Fruit fly (Drosophila melanogaster): Measurements from ENCODE around the gene CG12170.

The CG12170 gene

DNA sequence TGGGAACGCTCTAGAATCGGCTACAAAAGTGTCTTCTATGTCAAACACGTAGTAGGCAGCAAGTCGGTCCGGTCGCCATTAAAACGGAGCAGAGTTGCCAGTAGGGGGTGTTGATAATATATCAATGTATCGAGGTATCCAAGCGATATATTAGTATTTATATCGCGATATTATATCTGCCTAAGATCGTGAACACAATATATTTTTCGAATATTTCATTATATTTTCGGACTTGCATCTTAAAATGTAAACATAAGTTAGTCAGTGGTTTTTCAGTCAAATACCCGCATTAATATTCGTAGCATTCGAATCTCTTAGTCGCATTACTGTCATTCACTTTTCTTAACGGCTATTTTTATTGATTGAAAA is 22.8 kb downstream of the CG12170 start, which contains the start of gene CG2182 (continued):
- TF ChIP-seq Oaz (GFP tag; IDR thresholded peaks at IDR 0.05) (no peak), CG42726 (GFP tag; IDR thresholded peaks at IDR 0.05; ENCODE audit: partially characterized antibody) (peak; percentile 80), CG3847 (GFP tag; IDR thresholded peaks at IDR 0.05) (no peak), dpn (GFP tag; optimal IDR thresholded peaks at IDR 0.05) (peak in 1 of 2 experiments; percentile 1), CG18764 (GFP tag; optimal IDR thresholded peaks at IDR 0.05) (peak; percentile 25), CG10209 (GFP tag; optimal IDR thresholded peaks at IDR 0.05) (no peak), CG12942 (GFP tag; optimal IDR thresholded peaks at IDR 0.05) (no peak), CG18599 (GFP tag; optimal IDR thresholded peaks at IDR 0.05) (peak; percentile 18), slbo (GFP tag; IDR thresholded peaks at IDR 0.05) (peak; percentile 23)

- TF ChIP-seq Ets65A (GFP tag) (no peak), MBD-R2 (GFP tag; IDR thresholded peaks at IDR 0.05) (peak; percentile 51), Adf1 (GFP tag; IDR thresholded peaks at IDR 0.05) (no peak), CG9932 (GFP tag; IDR thresholded peaks at IDR 0.05) (peak; percentile 46; the same call in 1 of the 2 replicates), ems (GFP tag; optimal IDR thresholded peaks at IDR 0.05) (no peak), Poxn (GFP tag; IDR thresholded peaks at IDR 0.05) (no peak), CG12769 (tag; optimal IDR thresholded peaks at IDR 0.05) (no peak), CG6765 (GFP tag; optimal IDR thresholded peaks at IDR 0.05) (no peak), tap (tag; optimal IDR thresholded peaks at IDR 0.05) (peak; percentile 29), esg (GFP tag; conservative IDR thresholded peaks at IDR 0.05) (0 out of 2 replicates have a peak, but pooled peaks have one; percentile 44), CG7271 (tag; optimal IDR thresholded peaks at IDR 0.05) (no peak), CG9817 (tag; optimal IDR thresholded peaks at IDR 0.05) (peak; percentile 50), Mad (GFP tag; optimal IDR thresholded peaks at IDR 0.05) (no peak), salm (tag; optimal IDR thresholded peaks at IDR 0.05) (no peak), Xbp1 (GFP tag; optimal IDR thresholded peaks at IDR 0.05) (peak; percentile 52), CG10267 (tag; optimal IDR thresholded peaks at IDR 0.05) (peak; percentile 5), NC2β (GFP tag; optimal IDR thresholded peaks at IDR 0.05) (no peak), CG8478 (optimal IDR thresholded peaks at IDR 0.05) (no peak), gce (GFP tag; IDR thresholded peaks at IDR 0.05) (no peak), CG10565 (GFP tag; optimal IDR thresholded peaks at IDR 0.05) (no peak), pho (GFP tag; optimal IDR thresholded peaks at IDR 0.05) (no peak), ab (GFP tag; optimal IDR thresholded peaks at IDR 0.05) (no peak), gsb (GFP tag; IDR thresholded peaks at IDR 0.05) (no peak), CG3838 (GFP tag; optimal IDR thresholded peaks at IDR 0.05) (no peak), Hey (tag; optimal IDR thresholded peaks at IDR 0.05) (no peak), mld (GFP tag; IDR thresholded peaks at IDR 0.05; ENCODE audit: partially characterized antibody) (peak; percentile 84; the same call in 2 of the 3 replicates), ac (GFP tag; optimal IDR thresholded peaks at IDR 0.05) (no peak), gfzf (GFP tag; optimal IDR thresholded peaks at IDR 0.05) (no peak), Atf3 (GFP tag; optimal IDR thresholded peaks at IDR 0.05) (no peak), CG7357 (GFP tag; IDR thresholded peaks at IDR 0.05) (no peak), CG12744 (GFP tag; optimal IDR thresholded peaks at IDR 0.05) (no peak), Trl (optimal IDR thresholded peaks at IDR 0.05) (no peak), Trl (GFP tag; optimal IDR thresholded peaks at IDR 0.05) (no peak), pfk (GFP tag; optimal IDR thresholded peaks at IDR 0.05) (no peak), MESR4 (GFP tag; optimal IDR thresholded peaks at IDR 0.05) (peak; percentile 85), pb (GFP tag; optimal IDR thresholded peaks at IDR 0.05) (no peak), Sry-β (GFP tag; optimal IDR thresholded peaks at IDR 0.05) (no peak), CG17612 (GFP tag; IDR thresholded peaks at IDR 0.05) (no peak), CG8944 (GFP tag; optimal IDR thresholded peaks at IDR 0.05) (no peak), HHEX (GFP tag; optimal IDR thresholded peaks at IDR 0.05) (no peak), CG11456 (GFP tag; IDR thresholded peaks at IDR 0.05) (0 out of 3 replicates have a peak, but pooled peaks have one; percentile 12)
These were observed 23.3 kb downstream of the CG12170 start, which contains the start of gene Wdr33 for dm6 chr3R:5660198-5660893. Gene Wdr33, plus strand, starts transcription at chr3R:5660635.
